Worm (Caenorhabditis elegans): ENCODE measurements around the gene ugt-36.
A peak's percentile ranks its signal among the peaks of the same experiment; 100 is the strongest.

ugt-36 gene

DNA sequence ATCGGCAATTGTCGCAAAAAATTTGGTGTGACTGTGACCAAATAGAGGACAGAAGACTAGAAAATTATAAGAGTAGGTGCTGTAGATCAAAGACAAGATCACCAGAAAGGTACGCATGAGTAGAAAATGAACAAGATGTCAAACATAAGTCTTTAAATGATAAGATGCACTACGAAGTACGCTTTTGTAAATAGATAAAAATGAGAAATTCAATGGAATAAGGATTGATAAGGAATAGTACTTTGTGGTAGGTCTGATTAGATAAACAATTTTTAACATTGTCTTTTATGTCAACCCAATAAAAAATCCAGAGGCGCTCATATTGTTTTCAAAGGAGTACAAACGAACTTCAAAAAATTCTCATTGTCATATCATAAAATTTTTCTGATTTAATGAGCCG lies 16.2 kb upstream of the ugt-36 start, which contains the start of gene F10D2.8:
Gene F10D2.8 (minus strand): TSS at position 145 of the 400 bp plus-strand sequence.
- TF ChIP-seq lim-6 (tag; optimal IDR thresholded peaks at IDR 0.05), result no peak
- no peak for TF ChIP-seq ttx-3 (tag; optimal IDR thresholded peaks at IDR 0.05)
- TF ChIP-seq elt-2 (tag; optimal IDR thresholded peaks at IDR 0.05), result peak; percentile 90
- TF ChIP-seq pag-3 (tag; optimal IDR thresholded peaks at IDR 0.05; ENCODE audit: borderline replicate concordance), result no peak
- no peak for TF ChIP-seq ref-2 (tag; optimal IDR thresholded peaks at IDR 0.05)

DNA sequence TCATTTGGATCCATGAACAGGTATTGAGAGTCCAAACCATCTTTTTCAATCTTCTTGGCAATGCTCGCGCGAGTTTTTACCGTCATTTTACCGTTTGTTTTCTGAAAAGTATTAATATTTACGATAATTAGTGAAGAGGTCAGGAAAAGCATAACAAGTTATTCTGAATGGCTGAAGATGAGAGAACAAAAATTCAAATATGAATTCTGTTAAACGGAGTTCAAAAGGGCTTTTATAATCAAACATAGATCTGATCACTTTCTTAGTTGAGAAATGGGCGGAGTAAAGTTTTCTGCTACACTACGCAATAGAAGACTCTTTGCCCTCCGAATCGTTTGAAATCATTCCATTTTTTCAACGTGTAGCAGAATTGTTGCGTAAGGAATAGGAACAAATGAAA lies 13.8 kb upstream of the ugt-36 start, which contains the start of gene fat-7:
Gene fat-7 (minus strand): TSS at position 101 of the 400 bp plus-strand sequence.
- no peak for TF ChIP-seq rnt-1 (tag; optimal IDR thresholded peaks at IDR 0.05)

DNA sequence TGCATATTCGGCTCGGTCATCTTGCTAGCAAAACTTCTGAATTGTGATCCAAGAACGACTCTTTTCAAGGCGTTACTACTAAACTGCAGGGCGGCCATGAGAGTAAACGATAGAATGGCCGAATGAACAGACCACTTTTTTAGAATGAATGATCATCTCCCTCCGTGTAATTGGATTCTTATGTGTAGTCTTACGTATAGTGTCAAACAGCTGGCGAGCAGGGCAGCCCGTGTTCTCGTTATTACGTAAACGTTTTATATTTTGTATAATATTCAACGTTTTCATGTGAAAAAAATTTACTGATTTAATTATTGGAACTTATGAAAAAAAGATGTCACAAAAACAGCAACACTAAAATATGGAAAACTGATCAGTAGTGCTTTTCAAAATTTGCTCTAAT lies 10.7 kb upstream of the ugt-36 start, which contains the start of gene F10D2.10:
Gene F10D2.10 (minus strand): TSS at position 101 of the 400 bp plus-strand sequence.
- TF ChIP-seq ceh-30 (tag; optimal IDR thresholded peaks at IDR 0.05) (no peak), ets-4 (tag; optimal IDR thresholded peaks at IDR 0.05) (no peak), nhr-232 (tag; optimal IDR thresholded peaks at IDR 0.05) (no peak), hlh-15 (tag; optimal IDR thresholded peaks at IDR 0.05) (no peak), ceh-34 (tag; optimal IDR thresholded peaks at IDR 0.05) (no peak), unc-42 (tag; optimal IDR thresholded peaks at IDR 0.05) (no peak), pha-4 (tag; optimal IDR thresholded peaks at IDR 0.05) (no peak), ceh-19 (GFP tag; optimal IDR thresholded peaks at IDR 0.05) (no peak), ztf-16 (tag; optimal IDR thresholded peaks at IDR 0.05) (no peak)

DNA sequence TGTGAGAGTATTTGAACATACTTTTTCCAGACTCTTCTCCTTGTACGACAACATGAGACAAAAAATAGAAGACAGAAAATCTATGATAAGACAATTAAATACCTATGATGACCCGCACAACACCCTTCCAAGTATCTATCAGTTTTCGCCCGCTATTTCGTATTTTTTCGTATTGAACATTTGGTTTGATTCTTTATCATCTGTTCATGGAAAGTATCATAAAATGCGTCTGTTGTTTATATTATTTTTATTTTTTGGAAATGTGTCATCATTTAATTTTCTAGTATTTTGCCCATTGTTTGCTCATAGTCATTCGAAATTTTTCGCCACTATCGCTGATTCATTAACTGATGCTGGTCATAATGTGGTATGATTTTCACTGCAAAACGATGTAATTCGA lies 9.7 kb upstream of the ugt-36 start, which contains the start of gene ugt-39:
Gene ugt-39 (plus strand): TSS at position 54 of the 400 bp plus-strand sequence.
- no peak for TF ChIP-seq ztf-16 (tag; optimal IDR thresholded peaks at IDR 0.05)
- no peak for TF ChIP-seq tbx-7 (tag; optimal IDR thresholded peaks at IDR 0.05)
- TF ChIP-seq T23F11.4 (GFP tag; optimal IDR thresholded peaks at IDR 0.05), result no peak
- no peak for TF ChIP-seq unc-86 (tag; optimal IDR thresholded peaks at IDR 0.05)
- no peak for TF ChIP-seq hlh-13 (GFP tag; optimal IDR thresholded peaks at IDR 0.05)
- TF ChIP-seq dve-1 (tag; optimal IDR thresholded peaks at IDR 0.05), result no peak
- TF ChIP-seq ceh-6 (GFP tag; optimal IDR thresholded peaks at IDR 0.05), result no peak
- no peak for TF ChIP-seq mec-3 (tag; optimal IDR thresholded peaks at IDR 0.05; ENCODE audit: borderline replicate concordance)
- TF ChIP-seq K02D7.2 (tag; optimal IDR thresholded peaks at IDR 0.05), result no peak
- no peak for TF ChIP-seq pqm-1 (tag; optimal IDR thresholded peaks at IDR 0.05)

DNA sequence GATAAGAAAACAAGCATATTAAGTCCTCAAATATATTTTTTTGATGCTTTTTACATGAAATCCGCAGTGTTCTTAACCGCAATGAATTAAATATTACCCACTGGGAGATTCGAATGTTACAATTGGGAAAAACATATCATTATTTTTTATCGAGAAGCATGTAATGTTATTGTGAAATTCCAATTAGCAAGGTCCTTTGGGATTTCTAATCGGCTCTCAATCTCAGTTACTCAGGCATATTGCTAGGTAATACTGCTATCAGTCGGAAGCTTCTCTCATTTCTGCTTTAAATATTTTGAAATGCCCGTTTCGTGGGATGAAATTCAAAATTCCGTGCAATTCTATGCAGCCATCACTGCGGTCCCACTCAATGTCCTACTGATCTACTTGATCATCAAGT lies 7.4 kb upstream of the ugt-36 start, which contains the start of gene str-204:
Gene str-204 (plus strand): TSS at position 301 of the 400 bp plus-strand sequence.
- TF ChIP-seq C38D4.7 (GFP tag; optimal IDR thresholded peaks at IDR 0.05), result no peak

DNA sequence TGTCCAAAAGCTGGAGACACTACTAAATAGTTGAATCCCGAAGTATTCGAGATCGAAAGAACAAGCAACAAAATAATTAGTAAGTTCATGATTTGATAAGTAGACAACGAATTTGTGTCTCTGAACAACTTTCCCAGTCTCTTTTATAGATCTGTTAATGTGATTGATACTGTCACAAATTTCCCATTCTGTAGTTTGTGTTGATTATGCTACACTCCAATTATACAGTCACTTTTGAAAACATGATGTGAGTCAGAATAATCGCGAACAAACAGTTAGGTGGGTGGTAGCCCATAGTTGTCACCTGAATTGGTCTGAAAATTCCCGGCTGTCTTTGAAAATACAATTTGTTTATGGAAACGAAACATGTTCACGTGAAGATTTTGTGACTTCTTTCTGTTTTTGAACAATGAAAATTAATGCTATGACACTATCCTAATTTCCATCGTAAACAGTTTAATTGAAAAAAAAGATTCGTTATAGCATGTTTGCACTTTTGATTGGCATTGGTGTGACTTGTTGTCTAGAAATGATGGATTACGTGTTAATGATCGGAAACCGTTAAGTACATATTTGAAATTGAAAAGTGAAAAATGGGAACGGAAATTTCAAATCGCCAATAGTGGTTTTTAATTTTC lies 3.2 kb upstream of the ugt-36 start, which contains the start of gene ugt-41:
Gene ugt-41 (minus strand): TSS at position 119 of the 638 bp plus-strand sequence.
- TF ChIP-seq ama-1 (optimal IDR thresholded peaks at IDR 0.05) (no peak), nhr-232 (tag; optimal IDR thresholded peaks at IDR 0.05) (no peak), mec-3 (tag; optimal IDR thresholded peaks at IDR 0.05; ENCODE audit: borderline replicate concordance) (no peak), elt-4 (tag; optimal IDR thresholded peaks at IDR 0.05) (no peak), unc-3 (GFP tag; conservative IDR thresholded peaks at IDR 0.05) (no peak), unc-3 (tag; optimal IDR thresholded peaks at IDR 0.05) (no peak), fax-1 (tag; optimal IDR thresholded peaks at IDR 0.05) (no peak), pqm-1 (tag; optimal IDR thresholded peaks at IDR 0.05) (no peak), hlh-15 (tag; optimal IDR thresholded peaks at IDR 0.05) (no peak)

DNA sequence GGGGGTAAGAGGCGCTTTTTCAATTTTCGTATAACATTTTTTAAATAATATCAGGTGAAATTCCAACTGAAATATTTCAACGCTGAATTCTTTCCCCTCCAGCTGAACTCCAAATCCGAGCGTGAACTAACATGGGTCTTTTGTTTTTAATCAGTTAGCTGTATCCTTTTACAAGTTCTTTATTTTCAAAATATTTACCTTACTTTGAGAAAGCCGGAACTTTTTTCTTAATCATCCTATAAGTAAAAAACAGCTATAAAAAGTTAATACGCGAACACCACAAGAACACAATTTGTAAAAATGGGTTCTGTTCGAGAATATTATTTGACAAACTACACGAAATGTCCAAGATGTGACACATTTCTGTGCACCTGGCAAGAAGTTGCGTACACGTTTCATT lies 2.6 kb upstream of the ugt-36 start, which contains the start of gene srh-83:
Gene srh-83 (plus strand): TSS at position 301 of the 400 bp plus-strand sequence.
- no peak for TF ChIP-seq ets-4 (tag; optimal IDR thresholded peaks at IDR 0.05)
- no peak for TF ChIP-seq pqm-1 (tag; optimal IDR thresholded peaks at IDR 0.05)
- TF ChIP-seq fkh-10 (GFP tag; optimal IDR thresholded peaks at IDR 0.05), result no peak
- no peak for TF ChIP-seq fkh-6 (tag; optimal IDR thresholded peaks at IDR 0.05)
- no peak for TF ChIP-seq hlh-13 (GFP tag; optimal IDR thresholded peaks at IDR 0.05)
- TF ChIP-seq unc-86 (tag; optimal IDR thresholded peaks at IDR 0.05), result no peak
- no peak for TF ChIP-seq K02D7.2 (tag; optimal IDR thresholded peaks at IDR 0.05)
- no peak for TF ChIP-seq T23F11.4 (GFP tag; optimal IDR thresholded peaks at IDR 0.05)
